Fruit fly (Drosophila melanogaster): ENCODE results near the gene Coq6.
A peak's percentile ranks its signal among the peaks of the same experiment; 100 is the strongest.

The Coq6 gene

DNA sequence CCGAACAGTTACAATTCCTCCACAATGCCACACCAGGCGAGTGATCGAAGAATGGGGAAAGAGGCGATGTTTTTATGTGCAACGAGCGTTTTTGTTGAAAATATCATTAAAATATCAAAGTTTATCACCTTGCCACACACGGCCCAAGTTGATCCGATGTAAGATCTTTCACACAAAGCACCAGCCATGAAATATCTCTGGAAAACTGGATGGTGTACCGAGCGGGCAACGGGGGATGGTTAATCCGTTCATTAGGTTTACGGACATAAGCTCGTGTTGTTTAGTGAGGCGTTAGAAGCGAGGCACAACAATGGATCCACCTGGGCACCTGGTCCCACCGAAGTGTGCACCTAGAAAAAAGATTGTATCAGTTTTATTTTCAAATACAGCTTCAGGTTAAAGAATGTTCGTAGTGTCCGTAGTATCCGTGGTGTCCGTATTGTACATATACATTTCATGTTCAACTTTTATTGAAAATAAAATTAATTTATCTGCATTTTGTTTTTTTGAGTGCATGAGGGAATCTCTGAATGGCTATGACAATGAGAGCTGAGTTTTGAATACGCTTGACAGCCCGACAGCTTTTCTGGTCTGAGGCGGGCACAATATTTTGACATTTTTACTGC, 35.4 kb downstream of the Coq6 start (continued):
- TF ChIP-seq tgo (GFP tag; IDR thresholded peaks at IDR 0.05) (peak; percentile 63; the same call in 2 of the 3 replicates), lbe (GFP tag; optimal IDR thresholded peaks at IDR 0.05) (no peak), chn (GFP tag; optimal IDR thresholded peaks at IDR 0.05) (peak; percentile 40), gce (GFP tag; IDR thresholded peaks at IDR 0.05) (no peak), CG12071 (GFP tag; optimal IDR thresholded peaks at IDR 0.05) (peak; percentile 23), Ets97D (GFP tag; optimal IDR thresholded peaks at IDR 0.05) (no peak), Doc2 (GFP tag; IDR thresholded peaks at IDR 0.05) (no peak), HLHmδ (GFP tag; optimal IDR thresholded peaks at IDR 0.05) (no peak), CG17912 (GFP tag; optimal IDR thresholded peaks at IDR 0.05) (no peak), CG17802 (tag; optimal IDR thresholded peaks at IDR 0.05) (peak; percentile 49), NK7.1 (GFP tag; optimal IDR thresholded peaks at IDR 0.05) (peak; percentile 9), sens (GFP tag) (peak; percentile 95), CG32772 (GFP tag; IDR thresholded peaks at IDR 0.05) (peak; percentile 57; the same call in 1 of the 2 replicates), Usf (GFP tag; optimal IDR thresholded peaks at IDR 0.05) (peak; percentile 7), CG6689 (GFP tag; IDR thresholded peaks at IDR 0.05) (peak; percentile 64; the same call in 1 of the 2 replicates), B-H1 (GFP tag; IDR thresholded peaks at IDR 0.05) (no peak), CG3995 (GFP tag; optimal IDR thresholded peaks at IDR 0.05) (no peak), Nf-YC (tag; optimal IDR thresholded peaks at IDR 0.05) (no peak), CG9437 (GFP tag; optimal IDR thresholded peaks at IDR 0.05) (no peak), HLH4C (GFP tag; IDR thresholded peaks at IDR 0.05; ENCODE audit: partially characterized antibody) (no peak), CG2712 (tag; optimal IDR thresholded peaks at IDR 0.05) (peak; percentile 81), Atf3 (GFP tag; optimal IDR thresholded peaks at IDR 0.05) (no peak), btn (GFP tag; optimal IDR thresholded peaks at IDR 0.05) (no peak), Vsx1 (GFP tag; optimal IDR thresholded peaks at IDR 0.05) (peak; percentile 40), HLH54F (GFP tag; optimal IDR thresholded peaks at IDR 0.05) (peak; percentile 19), MESR4 (GFP tag; optimal IDR thresholded peaks at IDR 0.05) (no peak), CG10267 (tag; optimal IDR thresholded peaks at IDR 0.05) (peak; percentile 66), gt (GFP tag; IDR thresholded peaks at IDR 0.05) (peak; percentile 43; the same call in 1 of the 2 replicates), CG15696 (tag; optimal IDR thresholded peaks at IDR 0.05) (peak; percentile 22), CG11696 (GFP tag; IDR thresholded peaks at IDR 0.05) (no peak), Blimp-1 (GFP tag; optimal IDR thresholded peaks at IDR 0.05) (peak; percentile 76), jumu (GFP tag; optimal IDR thresholded peaks at IDR 0.05) (peak; percentile 34), CG32532 (GFP tag; IDR thresholded peaks at IDR 0.05) (peak; percentile 63), da (GFP tag; optimal IDR thresholded peaks at IDR 0.05) (no peak), CG10209 (GFP tag; optimal IDR thresholded peaks at IDR 0.05) (peak; percentile 43), GATAe (GFP tag; conservative IDR thresholded peaks at IDR 0.05) (no peak), her (GFP tag; optimal IDR thresholded peaks at IDR 0.05) (no peak), run (tag; optimal IDR thresholded peaks at IDR 0.05) (no peak), knrl (GFP tag; IDR thresholded peaks at IDR 0.05; ENCODE audit: partially characterized antibody) (no peak), en (GFP tag; optimal IDR thresholded peaks at IDR 0.05) (peak; percentile 13), CG14050 (GFP tag; IDR thresholded peaks at IDR 0.05) (no peak), kay (GFP tag; optimal IDR thresholded peaks at IDR 0.05) (no peak), seq (GFP tag; IDR thresholded peaks at IDR 0.05) (peak; percentile 19; the same call in 1 of the 2 replicates), Deaf1 (tag; optimal IDR thresholded peaks at IDR 0.05) (peak; percentile 26), CG6683 (GFP tag; optimal IDR thresholded peaks at IDR 0.05) (no peak), zfh1 (GFP tag; IDR thresholded peaks at IDR 0.05) (peak; percentile 77), CG11695 (GFP tag; IDR thresholded peaks at IDR 0.05) (0 out of 3 replicates have a peak, but pooled peaks have one; percentile 51), wor (GFP tag; IDR thresholded peaks at IDR 0.05) (peak; percentile 38; the same call in 1 of the 2 replicates), YL-1 (GFP tag; optimal IDR thresholded peaks at IDR 0.05) (no peak), CG8765 (GFP tag; IDR thresholded peaks at IDR 0.05) (no peak), sima (GFP tag; optimal IDR thresholded peaks at IDR 0.05) (peak; percentile 35)

Data from whole organism, embryonic.